Worm (Caenorhabditis elegans) whole organism, early embryonic: ENCODE measurements around the gene D1046.18.

ENCODE experiments used
- ama-1 ChIP-seq: fragments of 150-350 bp; optimal IDR thresholded peaks from 2 replicates; lab custom pipeline; 2014
- ceh-13 ChIP-seq: fragments of 200-800 bp; sonication (Bioruptor generic); optimal IDR thresholded peaks from 2 replicates; lab custom pipeline; 2018; ENCODE audit warnings: mild to moderate bottlenecking, missing genetic modification characterization, missing compliant biosample characterization
- ceh-36 ChIP-seq: sonication (generic microtip); optimal IDR thresholded peaks from 2 replicates; lab custom pipeline; 2016; ENCODE audit warnings: missing genetic modification characterization, inconsistent platforms, missing compliant biosample characterization
- ets-7 ChIP-seq: sonication (generic microtip); optimal IDR thresholded peaks from 2 replicates; lab custom pipeline; 2016; ENCODE audit warnings: missing genotype, missing genetic modification characterization, missing compliant biosample characterization
- flt-1 ChIP-seq: fragments of 200-800 bp; sonication (Bioruptor generic); IDR thresholded peaks from 2 replicates; pipeline ENCODE4 v1.3.6; 2022; ENCODE audit warnings: missing genetic modification characterization, missing compliant biosample characterization
- hmg-4 ChIP-seq: fragments of 200-800 bp; sonication (Bioruptor generic); optimal IDR thresholded peaks from 2 replicates; lab custom pipeline; 2018; ENCODE audit warnings: mild to moderate bottlenecking, missing genetic modification characterization, missing compliant biosample characterization
- hnd-1 ChIP-seq: sonication (generic microtip); optimal IDR thresholded peaks from 2 replicates; lab custom pipeline; 2016; ENCODE audit warnings: missing genetic modification characterization, missing compliant biosample characterization
- scrt-1 ChIP-seq: fragments of 200-800 bp; sonication (Bioruptor generic); IDR thresholded peaks from 2 replicates; pipeline ENCODE4 v1.3.6; 2022; ENCODE audit warnings: missing genetic modification characterization, missing compliant biosample characterization
- sea-1 ChIP-seq: fragments of 200-800 bp; sonication (Bioruptor generic); conservative IDR thresholded peaks from 2 replicates; pipeline ENCODE4 v1.3.6; 2022; ENCODE audit warnings: missing genetic modification characterization, missing compliant biosample characterization
- tbx-37 ChIP-seq: fragments of 200-800 bp; sonication (Bioruptor generic); conservative IDR thresholded peaks from 2 replicates; pipeline ENCODE4 v1.3.6; 2022; ENCODE audit warnings: missing genetic modification reagents, missing genetic modification characterization, missing compliant biosample characterization
- tra-4 ChIP-seq: sonication (generic microtip); optimal IDR thresholded peaks from 2 replicates; lab custom pipeline; 2017; ENCODE audit warnings: missing genetic modification characterization, missing compliant biosample characterization

ce11 chrIV:8891131-8891530, 38.9 kb upstream of the D1046.18 start, which contains the start of gene spr-2:
- TF ChIP-seq flt-1 (no peak), ama-1 (lab: Kevin White, UChicago) (no peak), tra-4 (no peak), ceh-13 (no peak), ets-7 (tag; lab: Kevin White, UChicago) (no peak), sea-1 (GFP tag; lab: Robert Waterston, UW) (no peak), hnd-1 (tag; lab: Kevin White, UChicago) (no peak), scrt-1 (GFP tag; lab: Robert Waterston, UW) (no peak), tbx-37 (no peak), hmg-4 (GFP tag; lab: Kevin White, UChicago) (no peak), ceh-36 (no peak)
